Worm (Caenorhabditis elegans): ENCODE data around the gene C01G10.18.

DNA sequence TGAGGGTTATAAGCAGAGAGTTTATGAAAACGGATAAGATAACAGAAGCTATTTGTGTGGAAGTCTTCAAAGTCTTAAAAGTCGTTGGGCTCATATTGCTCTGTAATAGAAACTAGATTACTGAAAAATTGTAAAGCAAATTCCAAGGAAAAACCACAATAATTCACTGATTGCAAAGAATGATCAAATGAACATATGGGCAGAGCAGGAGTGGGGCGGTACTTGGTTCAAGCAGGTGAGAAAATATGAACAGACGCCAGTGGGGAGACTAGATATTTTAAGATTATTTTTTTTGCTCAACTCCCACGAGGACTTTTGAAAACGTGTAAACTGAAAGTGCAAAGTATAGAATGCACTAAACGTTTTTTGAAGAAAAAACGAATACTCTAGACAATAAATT lies 43.9 kb upstream of the C01G10.18 start, which contains the start of gene str-171:
- TF ChIP-seq flt-1 (GFP tag; IDR thresholded peaks at IDR 0.05) (no peak), ztf-23 (GFP tag; IDR thresholded peaks at IDR 0.05) (no peak), ref-1 (GFP tag; conservative IDR thresholded peaks at IDR 0.05) (no peak), klf-2 (GFP tag; conservative IDR thresholded peaks at IDR 0.05) (no peak)
